Fruit fly (Drosophila melanogaster): Measurements from ENCODE around the gene skl.

DNA sequence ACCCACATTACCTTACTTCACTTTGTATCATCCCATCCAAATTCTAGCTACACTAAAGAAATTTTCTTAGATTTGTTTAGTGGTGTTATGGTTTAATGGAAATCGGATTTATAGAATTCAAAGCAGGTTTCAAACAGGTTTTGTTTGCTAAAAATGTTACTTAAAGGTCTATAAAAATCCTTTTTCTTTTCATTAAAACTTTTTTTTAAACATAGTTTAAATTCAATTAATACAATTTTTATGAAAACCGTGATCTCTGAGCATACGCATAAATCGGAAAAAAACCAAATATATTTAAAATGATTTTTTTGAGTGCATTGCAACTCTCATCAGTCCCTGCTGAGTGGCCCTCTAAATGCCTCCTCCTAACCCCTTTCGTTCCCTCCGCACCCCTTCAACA lies 14.5 kb downstream of the skl start:
- no peak for TF ChIP-seq psq (optimal IDR thresholded peaks at IDR 0.05)
- no peak for TF ChIP-seq Myc (optimal IDR thresholded peaks at IDR 0.05)
- no peak for TF ChIP-seq ttk (optimal IDR thresholded peaks at IDR 0.05)
- TF ChIP-seq h (optimal IDR thresholded peaks at IDR 0.05) = no peak
